Fruit fly (Drosophila melanogaster): ENCODE results near the gene hb.

Gene hb

dm6 chr3R:8746354-8746753, 48.7 kb upstream of the hb start (continued):
- 0 out of 2 replicates have a peak, but pooled peaks have one; percentile 22 for TF ChIP-seq CG11085 (GFP tag; IDR thresholded peaks at IDR 0.05)
- TF ChIP-seq Dp (GFP tag; optimal IDR thresholded peaks at IDR 0.05), result no peak
- peak; percentile 17 for TF ChIP-seq CG4617 (GFP tag; optimal IDR thresholded peaks at IDR 0.05; ENCODE audit: borderline replicate concordance)
- no peak for TF ChIP-seq pb (GFP tag; optimal IDR thresholded peaks at IDR 0.05)
- TF ChIP-seq corto (GFP tag; optimal IDR thresholded peaks at IDR 0.05), result no peak
- TF ChIP-seq CrebB (tag; optimal IDR thresholded peaks at IDR 0.05), result no peak
- TF ChIP-seq CG4820 (GFP tag; optimal IDR thresholded peaks at IDR 0.05), result peak; percentile 65
- TF ChIP-seq danr (GFP tag; IDR thresholded peaks at IDR 0.05), result no peak
- peak; percentile 54; the same call in 1 of the 2 replicates for TF ChIP-seq slbo (GFP tag; IDR thresholded peaks at IDR 0.05)
- peak; percentile 54 for TF ChIP-seq CG8290 (GFP tag; optimal IDR thresholded peaks at IDR 0.05)
- no peak for TF ChIP-seq CG8290 (tag; optimal IDR thresholded peaks at IDR 0.05)
- peak; percentile 70 for TF ChIP-seq nmo (GFP tag; optimal IDR thresholded peaks at IDR 0.05)
- TF ChIP-seq Hr51 (GFP tag; optimal IDR thresholded peaks at IDR 0.05), result peak in 1 of 2 experiments; percentile 80
- peak in 1 of 2 experiments; percentile 63 for TF ChIP-seq dpn (GFP tag; optimal IDR thresholded peaks at IDR 0.05)
- TF ChIP-seq CG10147 (GFP tag; optimal IDR thresholded peaks at IDR 0.05), result peak; percentile 54
- TF ChIP-seq CG6683 (GFP tag; optimal IDR thresholded peaks at IDR 0.05), result no peak
- no peak for TF ChIP-seq bcd (GFP tag; optimal IDR thresholded peaks at IDR 0.05)
- TF ChIP-seq CG10565 (GFP tag; optimal IDR thresholded peaks at IDR 0.05), result no peak
- TF ChIP-seq CG14860 (GFP tag; IDR thresholded peaks at IDR 0.05; ENCODE audit: partially characterized antibody), result no peak
- peak; percentile 60 for TF ChIP-seq tgo (GFP tag; IDR thresholded peaks at IDR 0.05)
- TF ChIP-seq CG7987 (GFP tag; optimal IDR thresholded peaks at IDR 0.05), result no peak
- no peak for TF ChIP-seq Hmr (GFP tag; optimal IDR thresholded peaks at IDR 0.05)
- no peak for TF ChIP-seq CG3065 (GFP tag; optimal IDR thresholded peaks at IDR 0.05)
- no peak for TF ChIP-seq CG12236 (GFP tag; optimal IDR thresholded peaks at IDR 0.05)
- TF ChIP-seq CG12104 (GFP tag; optimal IDR thresholded peaks at IDR 0.05), result peak; percentile 39
- no peak for TF ChIP-seq C15 (GFP tag; IDR thresholded peaks at IDR 0.05)
- TF ChIP-seq ttk (GFP tag; IDR thresholded peaks at IDR 0.05), result no peak
- TF ChIP-seq NC2β (GFP tag; optimal IDR thresholded peaks at IDR 0.05), result peak; percentile 14
- peak; percentile 37 for TF ChIP-seq Dek (tag; optimal IDR thresholded peaks at IDR 0.05)
- 0 out of 2 replicates have a peak, but pooled peaks have one; percentile 21 for TF ChIP-seq CG10321 (GFP tag; IDR thresholded peaks at IDR 0.05)
- TF ChIP-seq CG12155 (GFP tag; optimal IDR thresholded peaks at IDR 0.05), result peak; percentile 29
- peak; percentile 46; the same call in 1 of the 3 replicates for TF ChIP-seq croc (GFP tag; conservative IDR thresholded peaks at IDR 0.05)
- TF ChIP-seq lov (optimal IDR thresholded peaks at IDR 0.05), result no peak
- TF ChIP-seq lov (GFP tag; IDR thresholded peaks at IDR 0.05), result no peak
- TF ChIP-seq MTF-1 (GFP tag; optimal IDR thresholded peaks at IDR 0.05; ENCODE audit: borderline replicate concordance), result peak; percentile 47
- no peak for TF ChIP-seq NC2α (GFP tag; optimal IDR thresholded peaks at IDR 0.05)
- TF ChIP-seq CG15696 (tag; optimal IDR thresholded peaks at IDR 0.05), result peak; percentile 54
- TF ChIP-seq Bdp1 (GFP tag; optimal IDR thresholded peaks at IDR 0.05), result no peak
- peak; percentile 73 for TF ChIP-seq vvl (GFP tag; IDR thresholded peaks at IDR 0.05)
- no peak for TF ChIP-seq GATAe (GFP tag; conservative IDR thresholded peaks at IDR 0.05)
- TF ChIP-seq CG6254 (GFP tag; optimal IDR thresholded peaks at IDR 0.05), result peak; percentile 20
- no peak for TF ChIP-seq maf-S (GFP tag; optimal IDR thresholded peaks at IDR 0.05)
- no peak for TF ChIP-seq CTCF (GFP tag; optimal IDR thresholded peaks at IDR 0.05)
- TF ChIP-seq CG7745 (tag; optimal IDR thresholded peaks at IDR 0.05), result no peak
- TF ChIP-seq CG10543 (GFP tag; optimal IDR thresholded peaks at IDR 0.05), result no peak
- peak; percentile 72 for TF ChIP-seq HLH3B (GFP tag; IDR thresholded peaks at IDR 0.05)
- TF ChIP-seq CG12299 (tag; optimal IDR thresholded peaks at IDR 0.05), result peak; percentile 30
- TF ChIP-seq Hsf (GFP tag; optimal IDR thresholded peaks at IDR 0.05), result peak; percentile 29
- TF ChIP-seq CG14014 (GFP tag; IDR thresholded peaks at IDR 0.05), result 0 out of 2 replicates have a peak, but pooled peaks have one; percentile 23
- TF ChIP-seq CG15601 (tag; optimal IDR thresholded peaks at IDR 0.05), result peak; percentile 55
- TF ChIP-seq ab (GFP tag; optimal IDR thresholded peaks at IDR 0.05), result no peak
- peak; percentile 6 for TF ChIP-seq jing (GFP tag; optimal IDR thresholded peaks at IDR 0.05)

Measured in whole organism, embryonic.